Fruit fly (Drosophila melanogaster): ENCODE data around the gene CG6432.

- TF ChIP-seq rn (GFP tag; IDR thresholded peaks at IDR 0.05) (no peak), EcR (GFP tag; optimal IDR thresholded peaks at IDR 0.05) (no peak), CG13204 (GFP tag; optimal IDR thresholded peaks at IDR 0.05) (no peak), CG34367 (tag; optimal IDR thresholded peaks at IDR 0.05) (no peak), CG9948 (tag; optimal IDR thresholded peaks at IDR 0.05) (no peak), CG10348 (GFP tag; IDR thresholded peaks at IDR 0.05) (no peak), CG8159 (tag; optimal IDR thresholded peaks at IDR 0.05) (no peak), gl (tag; optimal IDR thresholded peaks at IDR 0.05) (no peak), Pif1B (GFP tag; optimal IDR thresholded peaks at IDR 0.05) (no peak)
Observed at dm6 chr3R:24293171-24293570, 43.6 kb upstream of the CG6432 start.

All from whole organism, pupa.